Worm (Caenorhabditis elegans) whole organism, young adult: ENCODE measurements around the gene mrps-10.

Experiments
- F37B4.10 ChIP-seq: fragments of 200-800 bp; sonication (Bioruptor generic); IDR thresholded peaks from 2 replicates; pipeline ENCODE4 v1.3.6; 2022; ENCODE audit warnings: missing genetic modification characterization, missing compliant biosample characterization
- F49E8.2 ChIP-seq: sonication (generic microtip); optimal IDR thresholded peaks from 3 replicates; lab custom pipeline; 2017; ENCODE audit warnings: missing genetic modification characterization, mild to moderate bottlenecking, missing compliant biosample characterization, antibody characterized with exemption, moderate library complexity; ENCODE audit not compliant: insufficient read depth
- F55B11.4 ChIP-seq: sonication (generic microtip); optimal IDR thresholded peaks from 2 replicates; lab custom pipeline; 2016; ENCODE audit warnings: missing compliant biosample characterization, missing genetic modification characterization, borderline replicate concordance; ENCODE audit not compliant: insufficient read depth
- ceh-100 ChIP-seq: fragments of 200-800 bp; sonication (Bioruptor generic); IDR thresholded peaks from 2 replicates; pipeline ENCODE4 v1.3.6; 2022; ENCODE audit warnings: missing genetic modification reagents, missing genetic modification characterization, missing compliant biosample characterization
- dpff-1 ChIP-seq: sonication (generic microtip); optimal IDR thresholded peaks from 2 replicates; lab custom pipeline; 2017; ENCODE audit warnings: mild to moderate bottlenecking, missing genetic modification characterization, missing compliant biosample characterization
- egrh-3 ChIP-seq: fragments of 200-800 bp; sonication (Bioruptor generic); IDR thresholded peaks from 2 replicates; pipeline ENCODE4 v1.3.6; 2022; ENCODE audit warnings: missing genetic modification reagents, missing genetic modification characterization, missing compliant biosample characterization
- ets-4 ChIP-seq: fragments of 200-800 bp; sonication (Bioruptor generic); optimal IDR thresholded peaks from 2 replicates; lab custom pipeline; 2018; ENCODE audit warnings: mild to moderate bottlenecking, missing genetic modification characterization, missing compliant biosample characterization
- hmg-20 ChIP-seq: fragments of 200-800 bp; sonication (Bioruptor generic); IDR thresholded peaks from 2 replicates; pipeline ENCODE4 v1.3.6; 2022; ENCODE audit warnings: missing genetic modification reagents, missing genetic modification characterization, missing compliant biosample characterization
- mxl-1 ChIP-seq: sonication (generic microtip); optimal IDR thresholded peaks from 2 replicates; lab custom pipeline; 2016; ENCODE audit warnings: missing genetic modification characterization, missing compliant biosample characterization
- nfya-1 ChIP-seq: sonication (generic microtip); optimal IDR thresholded peaks from 2 replicates; lab custom pipeline; 2017; ENCODE audit warnings: antibody characterized with exemption, missing compliant biosample characterization, missing genetic modification characterization, borderline replicate concordance; ENCODE audit not compliant: insufficient read depth
- zim-3 ChIP-seq: sonication (generic microtip); optimal IDR thresholded peaks from 2 replicates; lab custom pipeline; 2017; ENCODE audit warnings: mild to moderate bottlenecking, missing genetic modification characterization, moderate library complexity, missing compliant biosample characterization

- TF ChIP-seq F49E8.2 (tag; lab: Kevin White, UChicago): no peak
- no peak for TF ChIP-seq mxl-1 (tag; lab: Kevin White, UChicago)
- no peak for TF ChIP-seq nfya-1 (tag; lab: Kevin White, UChicago)
- TF ChIP-seq ceh-100 (GFP tag; lab: Robert Waterston, UW): peak; percentile 44; the same call in 1 of the 2 replicates
- no peak for TF ChIP-seq F55B11.4
- TF ChIP-seq ets-4 (GFP tag; lab: Kevin White, UChicago): no peak
- no peak for TF ChIP-seq zim-3 (tag; lab: Kevin White, UChicago)
- no peak for TF ChIP-seq dpff-1 (tag; lab: Kevin White, UChicago)
- TF ChIP-seq F37B4.10 (GFP tag; lab: Robert Waterston, UW): no peak
- TF ChIP-seq hmg-20 (GFP tag; lab: Robert Waterston, UW): no peak
- no peak for TF ChIP-seq egrh-3 (GFP tag; lab: Robert Waterston, UW)
These were observed 5.5 kb downstream of the mrps-10 start, which contains the start of gene rbm-7 for ce11 chrIII:12931786-12932427.
